Worm (Caenorhabditis elegans) whole organism, early embryonic: ENCODE results near the gene F54E7.6.

Source experiments
- B0310.2 ChIP-seq: sonication (generic microtip); optimal IDR thresholded peaks from 2 replicates; lab custom pipeline; 2016; ENCODE audit warnings: mild to moderate bottlenecking, missing genetic modification characterization, missing compliant biosample characterization
- F13C5.2 ChIP-seq: sonication (generic microtip); optimal IDR thresholded peaks from 2 replicates; lab custom pipeline; 2017; ENCODE audit warnings: mild to moderate bottlenecking, missing genetic modification characterization, inconsistent platforms, missing compliant biosample characterization
- aly-1 ChIP-seq: sonication (generic microtip); optimal IDR thresholded peaks from 2 replicates; lab custom pipeline; 2016; ENCODE audit warnings: missing genetic modification characterization, missing compliant biosample characterization
- ama-1 ChIP-seq: fragments of 150-350 bp; optimal IDR thresholded peaks from 2 replicates; lab custom pipeline; 2014
- ceh-13 ChIP-seq: fragments of 200-800 bp; sonication (Bioruptor generic); optimal IDR thresholded peaks from 2 replicates; lab custom pipeline; 2018; ENCODE audit warnings: mild to moderate bottlenecking, missing genetic modification characterization, missing compliant biosample characterization
- ceh-36 ChIP-seq: sonication (generic microtip); optimal IDR thresholded peaks from 2 replicates; lab custom pipeline; 2016; ENCODE audit warnings: missing genetic modification characterization, inconsistent platforms, missing compliant biosample characterization
- ets-7 ChIP-seq: sonication (generic microtip); optimal IDR thresholded peaks from 2 replicates; lab custom pipeline; 2016; ENCODE audit warnings: missing genotype, missing genetic modification characterization, missing compliant biosample characterization
- flt-1 ChIP-seq: fragments of 200-800 bp; sonication (Bioruptor generic); IDR thresholded peaks from 2 replicates; pipeline ENCODE4 v1.3.6; 2022; ENCODE audit warnings: missing genetic modification characterization, missing compliant biosample characterization
- hmbx-1 ChIP-seq: sonication (generic microtip); optimal IDR thresholded peaks from 2 replicates; lab custom pipeline; 2016; ENCODE audit warnings: mild to moderate bottlenecking, missing genetic modification characterization, missing compliant biosample characterization
- hmg-4 ChIP-seq: fragments of 200-800 bp; sonication (Bioruptor generic); optimal IDR thresholded peaks from 2 replicates; lab custom pipeline; 2018; ENCODE audit warnings: mild to moderate bottlenecking, missing genetic modification characterization, missing compliant biosample characterization
- hnd-1 ChIP-seq: sonication (generic microtip); optimal IDR thresholded peaks from 2 replicates; lab custom pipeline; 2016; ENCODE audit warnings: missing genetic modification characterization, missing compliant biosample characterization
- pes-1 ChIP-seq: fragments of 200-800 bp; sonication (Bioruptor generic); IDR thresholded peaks from 2 replicates; pipeline ENCODE4 v1.3.6; 2022; ENCODE audit warnings: missing genetic modification reagents, missing genetic modification characterization, missing compliant biosample characterization
- scrt-1 ChIP-seq: fragments of 200-800 bp; sonication (Bioruptor generic); IDR thresholded peaks from 2 replicates; pipeline ENCODE4 v1.3.6; 2022; ENCODE audit warnings: missing genetic modification characterization, missing compliant biosample characterization
- sea-1 ChIP-seq: fragments of 200-800 bp; sonication (Bioruptor generic); conservative IDR thresholded peaks from 2 replicates; pipeline ENCODE4 v1.3.6; 2022; ENCODE audit warnings: missing genetic modification characterization, missing compliant biosample characterization
- tbx-11 ChIP-seq: fragments of 200-800 bp; sonication (Bioruptor generic); IDR thresholded peaks from 2 replicates; pipeline ENCODE4 v1.3.6; 2022; ENCODE audit warnings: missing genetic modification characterization, missing compliant biosample characterization
- tbx-37 ChIP-seq: fragments of 200-800 bp; sonication (Bioruptor generic); conservative IDR thresholded peaks from 2 replicates; pipeline ENCODE4 v1.3.6; 2022; ENCODE audit warnings: missing genetic modification reagents, missing genetic modification characterization, missing compliant biosample characterization
- tra-4 ChIP-seq: sonication (generic microtip); optimal IDR thresholded peaks from 2 replicates; lab custom pipeline; 2017; ENCODE audit warnings: missing genetic modification characterization, missing compliant biosample characterization

The F54E7.6 gene

DNA sequence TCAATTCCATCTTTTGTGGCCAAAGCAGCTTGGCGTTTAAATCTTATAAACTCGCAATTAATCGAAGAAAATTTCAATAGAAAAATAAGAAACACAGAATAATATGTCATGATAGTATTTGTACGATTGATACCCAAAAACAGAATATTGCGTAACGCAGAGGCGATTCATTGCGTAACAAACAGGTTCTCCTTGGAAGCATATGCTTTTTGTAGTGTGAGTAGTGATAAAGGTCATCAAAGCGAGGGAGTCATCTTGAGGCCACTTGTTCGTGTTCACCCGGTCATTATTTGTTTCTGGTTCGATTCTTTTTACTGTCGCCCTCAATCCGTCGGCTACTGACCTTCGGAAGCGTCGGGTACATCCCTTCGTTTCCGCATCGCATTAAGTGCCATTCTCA, at the start of gene F54E7.6:
F54E7.6 (minus strand) TSS at position 110 of the 400 bp plus-strand sequence.
- TF ChIP-seq flt-1 (no peak), scrt-1 (GFP tag; lab: Robert Waterston, UW) (no peak), B0310.2 (no peak), tbx-11 (GFP tag; lab: Robert Waterston, UW) (no peak), hmg-4 (no peak), sea-1 (GFP tag; lab: Robert Waterston, UW) (no peak)

DNA sequence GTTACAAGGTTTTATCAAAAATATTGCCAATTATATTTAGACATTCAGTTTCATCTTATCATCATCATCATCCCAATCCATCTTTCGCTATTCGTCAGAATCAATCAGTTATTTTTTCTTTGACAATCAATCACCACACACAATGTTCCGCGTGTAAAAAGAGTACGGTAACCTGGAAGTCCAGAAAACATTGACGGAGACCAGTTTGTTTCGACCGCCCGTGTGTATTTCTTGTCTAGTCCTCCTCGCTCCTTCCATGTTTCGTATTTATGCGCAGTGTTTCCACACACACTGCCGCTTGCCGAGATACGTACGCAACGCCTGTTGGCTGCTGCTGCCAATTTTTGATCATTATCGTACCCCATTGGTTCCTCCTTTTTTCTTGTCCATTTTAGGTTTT, 49.8 kb upstream of the F54E7.6 start:
- TF ChIP-seq hmbx-1 (tag; lab: Kevin White, UChicago) = no peak
- TF ChIP-seq aly-1 (tag; lab: Kevin White, UChicago) = peak; percentile 3
- TF ChIP-seq hmg-4 = no peak
- no peak for TF ChIP-seq pes-1 (GFP tag; lab: Robert Waterston, UW)
- no peak for TF ChIP-seq ceh-36
- TF ChIP-seq hnd-1 = no peak
- 0 out of 2 replicates have a peak, but pooled peaks have one; percentile 26 for TF ChIP-seq sea-1 (GFP tag; lab: Robert Waterston, UW)
- TF ChIP-seq B0310.2 = no peak
- TF ChIP-seq ets-7 (tag; lab: Kevin White, UChicago) = no peak

ce11 chrIII:5710045-5710444, 49.2 kb upstream of the F54E7.6 start, which contains the start of gene B0336.12:
B0336.12 (minus strand) TSS chrIII:5710145.
- TF ChIP-seq tbx-37 (no peak), pes-1 (GFP tag; lab: Robert Waterston, UW) (no peak), tra-4 (tag; lab: Kevin White, UChicago) (no peak), hmg-4 (no peak), ceh-13 (GFP tag; lab: Kevin White, UChicago) (no peak), F13C5.2 (no peak), hnd-1 (no peak)

DNA sequence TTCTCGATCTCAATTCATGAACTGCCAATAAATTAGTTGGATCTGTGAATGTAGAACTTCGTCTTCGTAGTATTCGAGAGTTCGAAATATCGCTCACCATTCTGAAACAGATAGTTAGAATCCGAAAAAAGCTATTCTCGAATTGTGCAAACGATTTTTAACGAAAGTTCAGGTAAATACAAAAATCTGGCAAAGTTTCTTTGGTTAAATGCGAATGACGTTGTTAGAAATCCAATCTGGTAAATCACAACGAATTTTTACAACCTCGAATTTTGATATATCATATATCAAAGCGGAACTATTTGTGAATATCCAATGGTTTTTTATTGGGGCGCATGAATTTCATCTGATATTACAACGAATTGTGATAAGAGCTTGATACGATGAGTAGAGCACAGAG, 48.3 kb upstream of the F54E7.6 start, which contains the start of gene hpo-28:
hpo-28 (minus strand) TSS at position 101 of the 400 bp plus-strand sequence.
- no peak for TF ChIP-seq hmg-4
- no peak for TF ChIP-seq tbx-37
- no peak for TF ChIP-seq hmbx-1 (tag; lab: Kevin White, UChicago)
- no peak for TF ChIP-seq scrt-1 (GFP tag; lab: Robert Waterston, UW)
- no peak for TF ChIP-seq ceh-13 (GFP tag; lab: Kevin White, UChicago)
- no peak for TF ChIP-seq sea-1 (GFP tag; lab: Robert Waterston, UW)
- TF ChIP-seq tbx-11 (GFP tag; lab: Robert Waterston, UW) = no peak
- no peak for TF ChIP-seq ceh-36
- no peak for TF ChIP-seq aly-1 (tag; lab: Kevin White, UChicago)

- TF ChIP-seq ceh-13 (GFP tag; lab: Kevin White, UChicago) (no peak), tra-4 (tag; lab: Kevin White, UChicago) (no peak), F13C5.2 (no peak), hmbx-1 (tag; lab: Kevin White, UChicago) (no peak), flt-1 (no peak), ama-1 (lab: Kevin White, UChicago) (no peak), sea-1 (GFP tag; lab: Robert Waterston, UW) (no peak), tbx-11 (GFP tag; lab: Robert Waterston, UW) (no peak), scrt-1 (GFP tag; lab: Robert Waterston, UW) (no peak), aly-1 (tag; lab: Kevin White, UChicago) (no peak), hnd-1 (no peak), ets-7 (tag; lab: Kevin White, UChicago) (no peak), pes-1 (GFP tag; lab: Robert Waterston, UW) (no peak)
These were observed 47.1 kb upstream of the F54E7.6 start for ce11 chrIII:5708024-5708423.

DNA sequence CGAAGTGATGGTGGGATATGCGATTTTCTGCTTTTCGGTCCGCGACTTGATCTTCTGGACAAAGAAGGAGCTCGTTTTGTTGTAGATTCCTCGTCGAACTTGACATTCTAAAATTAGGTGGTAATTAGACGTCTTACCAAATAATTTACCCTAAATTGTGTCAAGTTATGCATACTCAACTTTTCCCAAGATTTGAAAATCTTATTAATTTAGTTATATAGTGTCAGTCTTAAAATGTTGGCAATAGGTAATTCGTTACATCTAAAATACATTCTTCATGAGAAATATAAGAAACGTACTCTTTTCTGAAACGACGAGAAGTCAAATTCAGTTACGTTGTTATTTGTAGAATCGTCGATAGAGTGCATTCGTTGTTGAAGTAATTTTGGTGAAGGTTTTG, 46.7 kb upstream of the F54E7.6 start:
- no peak for TF ChIP-seq hnd-1
- no peak for TF ChIP-seq tbx-11 (GFP tag; lab: Robert Waterston, UW)
- TF ChIP-seq scrt-1 (GFP tag; lab: Robert Waterston, UW) = no peak
- TF ChIP-seq B0310.2 = no peak
- no peak for TF ChIP-seq hmg-4
- TF ChIP-seq ceh-13 (GFP tag; lab: Kevin White, UChicago) = no peak
- TF ChIP-seq ama-1 (lab: Kevin White, UChicago) = no peak
- TF ChIP-seq flt-1 = no peak
- no peak for TF ChIP-seq sea-1 (GFP tag; lab: Robert Waterston, UW)
- no peak for TF ChIP-seq tra-4 (tag; lab: Kevin White, UChicago)
- no peak for TF ChIP-seq pes-1 (GFP tag; lab: Robert Waterston, UW)
- no peak for TF ChIP-seq tbx-37
- no peak for TF ChIP-seq ets-7 (tag; lab: Kevin White, UChicago)
- no peak for TF ChIP-seq aly-1 (tag; lab: Kevin White, UChicago)
- no peak for TF ChIP-seq F13C5.2
- no peak for TF ChIP-seq hmbx-1 (tag; lab: Kevin White, UChicago)

DNA sequence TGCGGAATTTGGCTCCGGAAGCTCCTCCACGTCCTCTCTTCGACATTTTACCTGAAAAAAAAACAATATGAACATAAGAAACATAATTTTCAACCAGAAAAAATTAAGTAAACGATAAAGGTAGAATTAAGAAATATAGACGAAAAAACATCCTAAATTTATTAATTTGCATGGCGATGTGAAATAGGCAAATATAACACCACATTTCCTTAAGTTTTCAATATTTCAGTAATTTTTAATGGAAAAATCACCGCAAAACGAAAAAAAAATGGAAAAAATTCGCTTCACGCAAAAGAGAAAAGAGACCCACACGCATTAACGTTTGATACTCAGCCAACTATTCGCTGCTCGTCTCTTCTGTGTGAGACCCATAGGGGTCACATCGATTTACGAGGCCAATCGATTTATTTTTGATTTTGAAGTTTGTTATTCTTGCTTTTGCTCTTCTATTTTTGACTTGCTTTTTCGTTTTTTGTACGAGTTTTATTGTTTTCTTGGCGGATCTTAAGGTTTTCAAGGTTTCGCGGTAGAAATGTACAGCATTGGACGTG, 45.3 kb upstream of the F54E7.6 start, which contains the start of gene rpl-23:
rpl-23 (minus strand) TSS at position 51 of the 551 bp plus-strand sequence.
- TF ChIP-seq tbx-11 (GFP tag; lab: Robert Waterston, UW) = no peak
- no peak for TF ChIP-seq ceh-36
- peak; percentile 54 for TF ChIP-seq F13C5.2
- no peak for TF ChIP-seq ama-1 (lab: Kevin White, UChicago)
- TF ChIP-seq hmg-4 = no peak
- 0 out of 2 replicates have a peak, but pooled peaks have one; percentile 14 for TF ChIP-seq tbx-37
- no peak for TF ChIP-seq B0310.2
- no peak for TF ChIP-seq tra-4 (tag; lab: Kevin White, UChicago)
- TF ChIP-seq ets-7 (tag; lab: Kevin White, UChicago) = no peak
- no peak for TF ChIP-seq hnd-1

ce11 chrIII:5705228-5705888, 44.5 kb upstream of the F54E7.6 start, which contains the start of gene swp-1:
swp-1 (minus strand) TSS chrIII:5705525.
- peak; percentile 5 for TF ChIP-seq ama-1 (lab: Kevin White, UChicago)
- TF ChIP-seq sea-1 (GFP tag; lab: Robert Waterston, UW) = no peak
